Fruit fly (Drosophila melanogaster) whole organism, embryonic: ENCODE measurements around the gene CG6055.

Experiments used
- Abd-B ChIP-seq: fragments of 200-800 bp; sonication (Bioruptor generic); optimal IDR thresholded peaks from 2 replicates; lab custom pipeline; 2018; ENCODE audit warnings: missing biosample characterization, mild to moderate bottlenecking, missing genetic modification characterization, moderate library complexity
- Atf6 ChIP-seq: fragments of 200-800 bp; sonication (Bioruptor generic); IDR thresholded peaks from 2 replicates; pipeline ENCODE4 v1.3.6; 2022; ENCODE audit warnings: missing biosample characterization, missing genetic modification characterization
- CG10366 ChIP-seq: fragments of 200-800 bp; sonication (Bioruptor generic); IDR thresholded peaks from 2 replicates; pipeline ENCODE4 v1.3.6; 2022; ENCODE audit warnings: missing biosample characterization, missing genetic modification characterization
- CG11247 ChIP-seq: fragments of 200-800 bp; sonication (Bioruptor generic); IDR thresholded peaks from 2 replicates; pipeline ENCODE4 v1.3.6; 2022; ENCODE audit warnings: missing biosample characterization, missing genetic modification characterization
- CG11560 ChIP-seq: fragments of 200-800 bp; sonication (Bioruptor generic); IDR thresholded peaks from 3 replicates; pipeline ENCODE4 v1.3.6; 2022; ENCODE audit warnings: missing biosample characterization, missing genetic modification characterization
- CG11723 ChIP-seq: fragments of 200-800 bp; sonication (Bioruptor generic); optimal IDR thresholded peaks from 2 replicates; lab custom pipeline; 2017; ENCODE audit warnings: missing biosample characterization, mild to moderate bottlenecking, missing genetic modification characterization
- CG13123 ChIP-seq: fragments of 200-800 bp; sonication (Bioruptor generic); optimal IDR thresholded peaks from 2 replicates; lab custom pipeline; 2016; ENCODE audit warnings: missing biosample characterization, missing genetic modification characterization
- CG15601 ChIP-seq: fragments of 200-800 bp; sonication (Bioruptor generic); optimal IDR thresholded peaks from 3 replicates; lab custom pipeline; 2019; ENCODE audit warnings: missing biosample characterization, mild to moderate bottlenecking, missing genetic modification characterization, moderate library complexity
- CG16779 ChIP-seq: fragments of 200-800 bp; sonication (Bioruptor generic); IDR thresholded peaks from 2 replicates; pipeline ENCODE4 v1.3.6; 2022; ENCODE audit warnings: missing biosample characterization, missing genetic modification characterization
- CG1792 ChIP-seq: fragments of 200-800 bp; sonication (Bioruptor generic); optimal IDR thresholded peaks from 2 replicates; lab custom pipeline; 2016; ENCODE audit warnings: missing biosample characterization, missing genetic modification characterization
- CG18011 ChIP-seq: fragments of 200-800 bp; sonication (Bioruptor generic); optimal IDR thresholded peaks from 2 replicates; lab custom pipeline; 2017; ENCODE audit warnings: missing biosample characterization, missing genetic modification characterization, mild to moderate bottlenecking, moderate library complexity, missing genotype
- CG1832 ChIP-seq: fragments of 200-800 bp; sonication (Bioruptor generic); optimal IDR thresholded peaks from 2 replicates; lab custom pipeline; 2017; ENCODE audit warnings: missing biosample characterization, mild to moderate bottlenecking, missing genetic modification characterization, inconsistent platforms
- CG18764 ChIP-seq: fragments of 200-800 bp; sonication (Bioruptor generic); optimal IDR thresholded peaks from 3 replicates; lab custom pipeline; 2016; ENCODE audit warnings: missing biosample characterization, missing genetic modification characterization
- CG2712 ChIP-seq: fragments of 200-800 bp; optimal IDR thresholded peaks from 3 replicates; lab custom pipeline; 2019; ENCODE audit warnings: missing biosample characterization, mild to moderate bottlenecking, missing genetic modification characterization, moderate library complexity
- CG30403 ChIP-seq: fragments of 200-800 bp; sonication (Bioruptor generic); optimal IDR thresholded peaks from 3 replicates; lab custom pipeline; 2016; ENCODE audit warnings: missing biosample characterization, missing genetic modification characterization
- CG33557 ChIP-seq: fragments of 200-800 bp; sonication (Bioruptor generic); optimal IDR thresholded peaks from 2 replicates; lab custom pipeline; 2019; ENCODE audit warnings: missing biosample characterization, mild to moderate bottlenecking, missing genetic modification characterization, moderate library complexity
- CG3995 ChIP-seq: fragments of 200-800 bp; sonication (Bioruptor generic); optimal IDR thresholded peaks from 3 replicates; lab custom pipeline; 2016; ENCODE audit warnings: missing biosample characterization, missing genetic modification characterization
- CG4328 ChIP-seq: fragments of 200-800 bp; sonication (Bioruptor generic); optimal IDR thresholded peaks from 3 replicates; lab custom pipeline; 2017; ENCODE audit warnings: missing biosample characterization, missing genetic modification reagents, missing genetic modification characterization
- CG6272 ChIP-seq: fragments of 200-800 bp; sonication (Bioruptor generic); IDR thresholded peaks from 2 replicates; pipeline ENCODE4 v1.3.6; 2022; ENCODE audit warnings: missing biosample characterization, missing genetic modification characterization
- CG7372 ChIP-seq: fragments of 200-800 bp; sonication (Bioruptor generic); IDR thresholded peaks from 2 replicates; pipeline ENCODE4 v1.3.6; 2022; ENCODE audit warnings: missing biosample characterization, missing genetic modification characterization
- CG7839 ChIP-seq: fragments of 200-800 bp; sonication (Bioruptor generic); optimal IDR thresholded peaks from 3 replicates; lab custom pipeline; 2018; ENCODE audit warnings: missing biosample characterization, mild to moderate bottlenecking, missing genetic modification characterization, moderate library complexity
- CG8089 ChIP-seq: fragments of 200-800 bp; sonication (Bioruptor generic); optimal IDR thresholded peaks from 3 replicates; lab custom pipeline; 2016; ENCODE audit warnings: missing biosample characterization, missing genetic modification characterization
- CG8924 ChIP-seq: fragments of 200-800 bp; optimal IDR thresholded peaks from 3 replicates; lab custom pipeline; 2019; ENCODE audit warnings: missing biosample characterization, mild to moderate bottlenecking, missing genetic modification characterization, moderate library complexity
- CG9932 ChIP-seq: fragments of 200-800 bp; sonication (Bioruptor generic); IDR thresholded peaks from 2 replicates; pipeline ENCODE4 v1.3.6; 2022; ENCODE audit warnings: missing biosample characterization, missing genetic modification characterization
- Dek ChIP-seq: fragments of 200-800 bp; sonication (Bioruptor generic); optimal IDR thresholded peaks from 3 replicates; lab custom pipeline; 2019; ENCODE audit warnings: missing biosample characterization, mild to moderate bottlenecking, missing genetic modification characterization, moderate library complexity
- Ets65A ChIP-seq: fragments of 200-800 bp; sonication (Bioruptor generic); peaks from one replicate; lab custom pipeline; 2016; ENCODE audit warnings: missing biosample characterization, missing genetic modification characterization
- H2.0 ChIP-seq: fragments of 200-800 bp; sonication (Bioruptor generic); IDR thresholded peaks from 2 replicates; pipeline ENCODE4 v1.3.6; 2022; ENCODE audit warnings: missing biosample characterization, missing genetic modification characterization
- HmgZ ChIP-seq: fragments of 200-800 bp; sonication (Bioruptor generic); optimal IDR thresholded peaks from 2 replicates; lab custom pipeline; 2018; ENCODE audit warnings: missing biosample characterization, mild to moderate bottlenecking, missing genetic modification characterization
- Nf-YB ChIP-seq: fragments of 200-800 bp; sonication (Bioruptor generic); optimal IDR thresholded peaks from 3 replicates; lab custom pipeline; 2019; ENCODE audit warnings: missing biosample characterization, mild to moderate bottlenecking, missing genetic modification characterization, moderate library complexity
- Oaz ChIP-seq: fragments of 200-800 bp; sonication (Bioruptor generic); IDR thresholded peaks from 2 replicates; pipeline ENCODE4 v1.3.6; 2022; ENCODE audit warnings: missing biosample characterization, missing genetic modification characterization
- Taf1 ChIP-seq: fragments of 200-800 bp; sonication (Bioruptor generic); IDR thresholded peaks from 2 replicates; pipeline ENCODE4 v1.3.6; 2022; ENCODE audit warnings: missing biosample characterization, missing genetic modification characterization
- Trl ChIP-seq, 3 experiments: fragments of >200 bp in 2 of 3; fragments of 200-800 bp in 1 of 3; sonication (Bioruptor generic) in 1 of 3; optimal IDR thresholded peaks; 2 replicates in 1 of 3; 3 replicates in 2 of 3; lab custom pipeline; 2016 to 2017; ENCODE audit warnings: missing biosample characterization in 1 of 3, missing genetic modification characterization in 1 of 3
- Usf ChIP-seq: fragments of 200-800 bp; sonication (Bioruptor generic); optimal IDR thresholded peaks from 2 replicates; lab custom pipeline; 2017; ENCODE audit warnings: missing genotype, missing biosample characterization, missing genetic modification characterization
- ac ChIP-seq: fragments of 200-800 bp; sonication (Bioruptor generic); optimal IDR thresholded peaks from 3 replicates; lab custom pipeline; 2017; ENCODE audit warnings: missing biosample characterization, mild to moderate bottlenecking, missing genetic modification characterization
- az2 ChIP-seq: fragments of 200-800 bp; sonication (Bioruptor generic); optimal IDR thresholded peaks from 3 replicates; lab custom pipeline; 2016; ENCODE audit warnings: missing biosample characterization, missing genetic modification characterization
- bbx ChIP-seq: fragments of 200-800 bp; sonication (Bioruptor generic); IDR thresholded peaks from 2 replicates; pipeline ENCODE4 v1.3.6; 2022; ENCODE audit warnings: missing biosample characterization, missing genetic modification characterization; ENCODE audit not compliant: partially characterized antibody
- cas ChIP-seq: fragments of 200-800 bp; sonication (Bioruptor generic); IDR thresholded peaks from 2 replicates; pipeline ENCODE4 v1.3.6; 2022; ENCODE audit warnings: missing biosample characterization, missing genetic modification characterization
- chif ChIP-seq, 2 experiments: fragments of 200-800 bp; sonication (Bioruptor generic); optimal IDR thresholded peaks; 3 replicates each; lab custom pipeline; 2016; ENCODE audit warnings: missing biosample characterization in 2 of 2, missing genetic modification characterization in 2 of 2
- chn ChIP-seq: fragments of 200-800 bp; sonication (Bioruptor generic); optimal IDR thresholded peaks from 2 replicates; lab custom pipeline; 2016; ENCODE audit warnings: missing biosample characterization, missing genetic modification characterization
- disco-r ChIP-seq: fragments of 200-800 bp; sonication (Bioruptor generic); optimal IDR thresholded peaks from 2 replicates; lab custom pipeline; 2016; ENCODE audit warnings: missing biosample characterization, missing genetic modification characterization
- fu2 ChIP-seq: fragments of 200-800 bp; sonication (Bioruptor generic); optimal IDR thresholded peaks from 2 replicates; lab custom pipeline; 2016; ENCODE audit warnings: missing biosample characterization, missing genetic modification characterization
- gem ChIP-seq: fragments of 200-800 bp; sonication (Bioruptor generic); optimal IDR thresholded peaks from 2 replicates; lab custom pipeline; 2019; ENCODE audit warnings: missing biosample characterization, mild to moderate bottlenecking, missing genetic modification characterization, moderate library complexity
- h ChIP-seq: fragments of >200 bp; optimal IDR thresholded peaks from 2 replicates; lab custom pipeline; 2017
- mam ChIP-seq: fragments of 200-800 bp; sonication (Bioruptor generic); optimal IDR thresholded peaks from 3 replicates; lab custom pipeline; 2016; ENCODE audit warnings: missing biosample characterization, missing genetic modification characterization
- nerfin-1 ChIP-seq: fragments of 200-800 bp; sonication (Bioruptor generic); optimal IDR thresholded peaks from 3 replicates; lab custom pipeline; 2019; ENCODE audit warnings: missing biosample characterization, mild to moderate bottlenecking, missing genetic modification characterization, moderate library complexity
- ranshi ChIP-seq: fragments of 200-800 bp; sonication (Bioruptor generic); IDR thresholded peaks from 2 replicates; pipeline ENCODE4 v1.3.6; 2022; ENCODE audit warnings: missing biosample characterization, missing genetic modification characterization
- rib ChIP-seq: fragments of 200-800 bp; sonication (Bioruptor generic); IDR thresholded peaks from 2 replicates; pipeline ENCODE4 v1.3.6; 2022; ENCODE audit warnings: missing biosample characterization, missing genetic modification characterization
- seq ChIP-seq: fragments of 200-800 bp; sonication (Bioruptor generic); IDR thresholded peaks from 2 replicates; pipeline ENCODE4 v1.3.6; 2022; ENCODE audit warnings: missing biosample characterization, missing genetic modification characterization
- so ChIP-seq: fragments of 200-800 bp; sonication (Bioruptor generic); IDR thresholded peaks from 3 replicates; pipeline ENCODE4 v1.3.6; 2022; ENCODE audit warnings: missing biosample characterization, missing genetic modification characterization
- sr ChIP-seq: fragments of 200-800 bp; sonication (Bioruptor generic); IDR thresholded peaks from 3 replicates; pipeline ENCODE4 v1.3.6; 2022; ENCODE audit warnings: missing biosample characterization, missing genetic modification characterization
- ttk ChIP-seq: fragments of 200-800 bp; sonication (Bioruptor generic); IDR thresholded peaks from 2 replicates; pipeline ENCODE4 v2.1.2; 2022; ENCODE audit warnings: missing biosample characterization, missing genetic modification characterization

CG6055 gene

dm6 chr2L:7495987-7496503, 29.7 kb downstream of the CG6055 start, which contains the start of gene Ziz (continued):
- TF ChIP-seq disco-r (GFP tag; lab: Kevin White, UChicago), result peak; percentile 17
- 0 out of 2 replicates have a peak, but pooled peaks have one; percentile 25 for TF ChIP-seq CG11247 (GFP tag; lab: Robert Waterston, UW)
- TF ChIP-seq CG7372 (GFP tag; lab: Robert Waterston, UW), result no peak
- TF ChIP-seq CG16779 (GFP tag; lab: Robert Waterston, UW), result 0 out of 2 replicates have a peak, but pooled peaks have one; percentile 34
- TF ChIP-seq CG7839 (tag; lab: Kevin White, UChicago), result peak; percentile 37
- peak; percentile 40; the same call in 1 of the 2 replicates for TF ChIP-seq ranshi (GFP tag; lab: Robert Waterston, UW)
- peak; percentile 11 for TF ChIP-seq ac (GFP tag; lab: Kevin White, UChicago)
- no peak for TF ChIP-seq h (lab: Kevin White, UChicago)
- peak; percentile 5 for TF ChIP-seq CG4328 (GFP tag; lab: Kevin White, UChicago)
- peak; percentile 47 for TF ChIP-seq CG8924 (tag; lab: Kevin White, UChicago)
- peak; percentile 83; the same call in 1 of the 2 replicates for TF ChIP-seq rib (GFP tag; lab: Robert Waterston, UW)
- no peak for TF ChIP-seq H2.0
- TF ChIP-seq gem (tag; lab: Kevin White, UChicago), result no peak
- TF ChIP-seq CG1792 (GFP tag; lab: Kevin White, UChicago), result peak; percentile 32
- no peak for TF ChIP-seq CG1832 (GFP tag; lab: Kevin White, UChicago)
- TF ChIP-seq chif (GFP tag; optimal IDR thresholded peaks at IDR 0.05; lab: Kevin White, UChicago), result no peak
- TF ChIP-seq CG13123 (GFP tag; lab: Kevin White, UChicago), result no peak
- TF ChIP-seq CG33557 (GFP tag; lab: Kevin White, UChicago), result no peak
- TF ChIP-seq cas (GFP tag; lab: Robert Waterston, UW), result no peak
- no peak for TF ChIP-seq Dek (tag; lab: Kevin White, UChicago)
- peak; percentile 68 for TF ChIP-seq Atf6 (GFP tag; lab: Robert Waterston, UW)
- TF ChIP-seq CG30403 (GFP tag; lab: Kevin White, UChicago), result no peak
- no peak for TF ChIP-seq CG3995 (GFP tag; lab: Kevin White, UChicago)
- peak; percentile 51 for TF ChIP-seq CG15601 (tag; lab: Kevin White, UChicago)
- TF ChIP-seq ttk (GFP tag; lab: Robert Waterston, UW), result no peak
- TF ChIP-seq seq (GFP tag; lab: Robert Waterston, UW), result no peak
- TF ChIP-seq Nf-YB (GFP tag; lab: Kevin White, UChicago), result peak; percentile 3
- no peak for TF ChIP-seq mam (GFP tag; lab: Kevin White, UChicago)
- TF ChIP-seq CG9932 (GFP tag; lab: Robert Waterston, UW), result peak; percentile 27; the same call in 1 of the 2 replicates
- no peak for TF ChIP-seq chn
- no peak for TF ChIP-seq Trl (optimal IDR thresholded peaks at IDR 0.05; lab: Kevin White, UChicago)
- TF ChIP-seq Trl (GFP tag; optimal IDR thresholded peaks at IDR 0.05; lab: Kevin White, UChicago), result peak; percentile 30
- peak; percentile 54 for TF ChIP-seq Abd-B (GFP tag; lab: Kevin White, UChicago)
- no peak for TF ChIP-seq az2 (GFP tag; lab: Kevin White, UChicago)
- TF ChIP-seq CG11560, result no peak; the same call in 2 of the 3 replicates
- no peak for TF ChIP-seq nerfin-1 (tag; lab: Kevin White, UChicago)
- TF ChIP-seq Oaz (GFP tag; lab: Robert Waterston, UW), result no peak
- no peak for TF ChIP-seq CG18011 (GFP tag; lab: Kevin White, UChicago)
- TF ChIP-seq CG18764 (GFP tag; lab: Kevin White, UChicago), result no peak
- no peak for TF ChIP-seq Usf (GFP tag; lab: Kevin White, UChicago)
- TF ChIP-seq so (GFP tag; lab: Robert Waterston, UW), result peak; percentile 70; the same call in 2 of the 3 replicates
- TF ChIP-seq sr (GFP tag; lab: Robert Waterston, UW), result peak; percentile 65; the same call in 1 of the 3 replicates
- no peak for TF ChIP-seq fu2 (GFP tag; lab: Kevin White, UChicago)
- peak; percentile 89 for TF ChIP-seq HmgZ
- TF ChIP-seq bbx, result peak; percentile 81
- TF ChIP-seq CG8089 (GFP tag; lab: Kevin White, UChicago), result no peak
- peak; percentile 62 for TF ChIP-seq CG2712
- TF ChIP-seq CG6272 (GFP tag; lab: Robert Waterston, UW), result 0 out of 2 replicates have a peak, but pooled peaks have one; percentile 8
- no peak for TF ChIP-seq Taf1 (GFP tag; lab: Robert Waterston, UW)
- peak; percentile 29 for TF ChIP-seq CG11723 (GFP tag; lab: Kevin White, UChicago)
- TF ChIP-seq Ets65A (GFP tag; lab: Kevin White, UChicago), result peak; percentile 82
- TF ChIP-seq CG10366 (GFP tag; lab: Robert Waterston, UW), result no peak
